Fruit fly (Drosophila melanogaster) whole organism, pupa: ENCODE data around the gene CG8319.

Source experiments
- CG13204 ChIP-seq: fragments of 200-800 bp; sonication (Bioruptor generic); optimal IDR thresholded peaks from 2 replicates; lab custom pipeline; 2018; ENCODE audit warnings: missing biosample characterization, mild to moderate bottlenecking, missing genetic modification characterization, moderate library complexity
- CG32121 ChIP-seq: fragments of 200-800 bp; sonication (Bioruptor generic); IDR thresholded peaks from 2 replicates; pipeline ENCODE4 v1.3.6; 2022; ENCODE audit warnings: missing biosample characterization, missing genetic modification characterization
- CG8301 ChIP-seq: fragments of 200-800 bp; sonication (Bioruptor generic); optimal IDR thresholded peaks from 2 replicates; lab custom pipeline; 2018; ENCODE audit warnings: missing biosample characterization, mild to moderate bottlenecking, missing genetic modification characterization
- CG9948 ChIP-seq: fragments of 200-800 bp; sonication (Bioruptor generic); optimal IDR thresholded peaks from 2 replicates; lab custom pipeline; 2018; ENCODE audit warnings: missing biosample characterization, mild to moderate bottlenecking, missing genetic modification characterization, moderate library complexity
- EcR ChIP-seq: fragments of 200-800 bp; sonication (Bioruptor generic); optimal IDR thresholded peaks from 3 replicates; lab custom pipeline; 2019; ENCODE audit warnings: missing biosample characterization, missing genetic modification characterization, mild to moderate bottlenecking, moderate library complexity, missing genetic modification reagents

- TF ChIP-seq EcR (GFP tag; lab: Kevin White, UChicago): no peak
- TF ChIP-seq CG9948 (tag; lab: Kevin White, UChicago): no peak
- TF ChIP-seq CG13204 (GFP tag; lab: Kevin White, UChicago): no peak
- TF ChIP-seq CG32121 (GFP tag; lab: Robert Waterston, UW): no peak
- TF ChIP-seq CG8301 (tag; lab: Kevin White, UChicago): peak; percentile 30
Observed at dm6 chr3R:9594251-9594581, 32.9 kb upstream of the CG8319 start.
